Worm (Caenorhabditis elegans): ENCODE results near the gene alh-9.

DNA sequence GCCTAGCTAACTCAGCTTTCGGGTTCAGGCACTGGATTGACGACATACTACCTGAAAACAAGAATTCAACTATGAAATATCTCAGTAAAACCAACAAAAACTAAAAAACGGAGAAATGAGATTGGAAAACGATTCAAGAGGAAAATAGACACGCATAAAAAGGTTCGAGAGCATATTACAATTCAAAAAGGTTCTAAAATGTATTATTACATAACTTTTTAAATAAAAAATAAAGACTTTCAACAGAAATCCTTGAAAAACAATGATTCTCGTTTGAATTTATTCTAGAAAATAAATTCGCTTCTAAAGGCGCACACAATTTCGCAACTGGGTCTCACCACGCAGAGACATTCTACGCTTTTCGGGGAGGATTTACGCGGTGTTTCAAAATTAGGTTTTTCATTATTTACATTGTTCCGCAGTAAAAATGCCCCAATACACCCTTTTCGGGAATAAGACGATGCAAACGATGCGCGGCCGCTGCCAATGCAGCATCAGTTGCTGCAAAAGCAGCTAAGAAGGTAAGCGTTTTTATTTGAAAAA lies at the start of gene alh-9, which contains the start of gene cct-6:
- TF ChIP-seq mes-4 (tag; optimal IDR thresholded peaks at IDR 0.05): no peak
- TF ChIP-seq pha-4 (tag; optimal IDR thresholded peaks at IDR 0.05): peak; percentile 94
- TF ChIP-seq unc-62 (GFP tag; optimal IDR thresholded peaks at IDR 0.05): no peak
- no peak for TF ChIP-seq F37B4.10 (GFP tag; IDR thresholded peaks at IDR 0.05)
- no peak for TF ChIP-seq atf-7 (tag; optimal IDR thresholded peaks at IDR 0.05)
- TF ChIP-seq ceh-58 (GFP tag; IDR thresholded peaks at IDR 0.05): no peak
- no peak for TF ChIP-seq tlf-1 (GFP tag; optimal IDR thresholded peaks at IDR 0.05)
- TF ChIP-seq ets-4 (GFP tag; optimal IDR thresholded peaks at IDR 0.05): no peak
- TF ChIP-seq ztf-3 (GFP tag; optimal IDR thresholded peaks at IDR 0.05): no peak

Measured in whole organism, young adult.